Fruit fly (Drosophila melanogaster): ENCODE data around the gene CG33303.

The CG33303 gene

dm6 chr2L:10386208-10386805 lies 10.8 kb upstream of the CG33303 start, which contains the start of the genes Cdk1 and mRpS7 (continued):
- TF ChIP-seq CG7987 (GFP tag; optimal IDR thresholded peaks at IDR 0.05) (no peak), CG12155 (GFP tag; optimal IDR thresholded peaks at IDR 0.05) (peak; percentile 69), gt (GFP tag; IDR thresholded peaks at IDR 0.05) (no peak), dmrt99B (tag; optimal IDR thresholded peaks at IDR 0.05) (peak; percentile 78), sd (tag; optimal IDR thresholded peaks at IDR 0.05) (peak; percentile 59), esg (GFP tag; conservative IDR thresholded peaks at IDR 0.05) (peak; percentile 66), CG14050 (GFP tag; IDR thresholded peaks at IDR 0.05) (peak; percentile 41; the same call in 1 of the 3 replicates), MBD-R2 (GFP tag; IDR thresholded peaks at IDR 0.05) (0 out of 2 replicates have a peak, but pooled peaks have one; percentile 18), ap (GFP tag; IDR thresholded peaks at IDR 0.05) (0 out of 2 replicates have a peak, but pooled peaks have one; percentile 40), CG31365 (tag; optimal IDR thresholded peaks at IDR 0.05) (no peak), Eip74EF (GFP tag; optimal IDR thresholded peaks at IDR 0.05) (peak in 1 of 2 experiments; percentile 38), Sox102F (GFP tag; optimal IDR thresholded peaks at IDR 0.05) (no peak), Dfd (GFP tag; optimal IDR thresholded peaks at IDR 0.05) (no peak), C15 (GFP tag; IDR thresholded peaks at IDR 0.05) (no peak), hb (GFP tag; IDR thresholded peaks at IDR 0.05; ENCODE audit: partially characterized antibody) (no peak), grn (GFP tag; optimal IDR thresholded peaks at IDR 0.05) (no peak), CG10321 (GFP tag; IDR thresholded peaks at IDR 0.05) (no peak), CG31441 (GFP tag; IDR thresholded peaks at IDR 0.05) (peak; percentile 85), lmd (GFP tag; IDR thresholded peaks at IDR 0.05) (no peak; the same call in 1 of the 2 replicates), CG18619 (GFP tag; optimal IDR thresholded peaks at IDR 0.05) (peak; percentile 72), CG16813 (GFP tag; IDR thresholded peaks at IDR 0.05; ENCODE audit: partially characterized antibody) (no peak), CG16815 (GFP tag; optimal IDR thresholded peaks at IDR 0.05) (peak; percentile 51), CG11560 (tag; IDR thresholded peaks at IDR 0.05) (no peak), Mes4 (GFP tag; optimal IDR thresholded peaks at IDR 0.05) (peak; percentile 47), ranshi (GFP tag; IDR thresholded peaks at IDR 0.05) (0 out of 2 replicates have a peak, but pooled peaks have one; percentile 68), CG7372 (GFP tag; IDR thresholded peaks at IDR 0.05) (peak; percentile 65), CG2889 (GFP tag; IDR thresholded peaks at IDR 0.05) (peak; percentile 13; the same call in 1 of the 3 replicates), CG12391 (tag; optimal IDR thresholded peaks at IDR 0.05) (peak; percentile 89), dysf (GFP tag; IDR thresholded peaks at IDR 0.05) (peak; percentile 77; the same call in 2 of the 3 replicates), Max (GFP tag; optimal IDR thresholded peaks at IDR 0.05) (peak; percentile 79), CTCF (GFP tag; optimal IDR thresholded peaks at IDR 0.05) (no peak), da (GFP tag; optimal IDR thresholded peaks at IDR 0.05) (peak; percentile 34), CG10654 (GFP tag; optimal IDR thresholded peaks at IDR 0.05) (peak; percentile 46), NK7.1 (GFP tag; optimal IDR thresholded peaks at IDR 0.05) (no peak), CG17912 (GFP tag; optimal IDR thresholded peaks at IDR 0.05) (no peak), CG10147 (GFP tag; optimal IDR thresholded peaks at IDR 0.05) (peak; percentile 66), pita (GFP tag; optimal IDR thresholded peaks at IDR 0.05) (no peak), Usf (GFP tag; optimal IDR thresholded peaks at IDR 0.05) (peak; percentile 40), CG6791 (GFP tag; IDR thresholded peaks at IDR 0.05; ENCODE audit: partially characterized antibody) (no peak), CG12219 (GFP tag; optimal IDR thresholded peaks at IDR 0.05) (peak; percentile 33), slp2 (GFP tag; optimal IDR thresholded peaks at IDR 0.05) (peak; percentile 50), Dek (tag; optimal IDR thresholded peaks at IDR 0.05) (peak; percentile 81), bbx (GFP tag; IDR thresholded peaks at IDR 0.05; ENCODE audit: partially characterized antibody) (no peak), crol (GFP tag; IDR thresholded peaks at IDR 0.05) (no peak), maf-S (GFP tag; optimal IDR thresholded peaks at IDR 0.05) (peak; percentile 23), Dll (GFP tag; IDR thresholded peaks at IDR 0.05; ENCODE audit: partially characterized antibody) (no peak), CG4617 (GFP tag; optimal IDR thresholded peaks at IDR 0.05; ENCODE audit: borderline replicate concordance) (peak; percentile 23), mam (GFP tag; optimal IDR thresholded peaks at IDR 0.05) (peak; percentile 56), CG7839 (tag; optimal IDR thresholded peaks at IDR 0.05) (peak; percentile 86)

Measured in whole organism, embryonic.